Worm (Caenorhabditis elegans) whole organism, late embryonic: ENCODE measurements around the gene C18E9.9.

ENCODE experiments used
- F13H6.1 ChIP-seq: sonication (generic microtip); optimal IDR thresholded peaks from 2 replicates; lab custom pipeline; 2016; ENCODE audit warnings: missing genetic modification characterization, missing compliant biosample characterization
- K02D7.2 ChIP-seq: sonication (generic microtip); optimal IDR thresholded peaks from 2 replicates; lab custom pipeline; 2017; ENCODE audit warnings: mild to moderate bottlenecking, missing genetic modification characterization, missing compliant biosample characterization
- K09A11.1 ChIP-seq: sonication (generic microtip); optimal IDR thresholded peaks from 2 replicates; lab custom pipeline; 2017; ENCODE audit warnings: antibody characterized with exemption, mild to moderate bottlenecking, missing genetic modification characterization, missing compliant biosample characterization; ENCODE audit not compliant: insufficient read depth
- T23F11.4 ChIP-seq: fragments of 200-800 bp; sonication (Bioruptor generic); optimal IDR thresholded peaks from 2 replicates; lab custom pipeline; 2018; ENCODE audit warnings: mild to moderate bottlenecking, missing genetic modification characterization, missing compliant biosample characterization
- ama-1 ChIP-seq: fragments of 150-350 bp; optimal IDR thresholded peaks from 2 replicates; lab custom pipeline; 2014
- ceh-18 ChIP-seq: sonication (generic microtip); optimal IDR thresholded peaks from 2 replicates; lab custom pipeline; 2016; ENCODE audit warnings: missing genetic modification characterization, missing compliant biosample characterization
- ceh-2 ChIP-seq: sonication (generic microtip); optimal IDR thresholded peaks from 2 replicates; lab custom pipeline; 2016; ENCODE audit warnings: missing genotype, missing genetic modification characterization, missing compliant biosample characterization
- ceh-22 ChIP-seq: sonication (generic microtip); optimal IDR thresholded peaks from 2 replicates; lab custom pipeline; 2017; ENCODE audit warnings: missing biosample characterization, missing genetic modification characterization
- ceh-24 ChIP-seq: sonication (generic microtip); optimal IDR thresholded peaks from 2 replicates; lab custom pipeline; 2016; ENCODE audit warnings: mild to moderate bottlenecking, missing genetic modification characterization, missing compliant biosample characterization
- ceh-31 ChIP-seq: sonication (generic microtip); optimal IDR thresholded peaks from 2 replicates; lab custom pipeline; 2016; ENCODE audit warnings: missing genetic modification characterization, missing compliant biosample characterization
- ceh-34 ChIP-seq: sonication (generic microtip); optimal IDR thresholded peaks from 2 replicates; lab custom pipeline; 2016; ENCODE audit warnings: mild to moderate bottlenecking, missing genetic modification characterization, missing compliant biosample characterization
- ceh-48 ChIP-seq: sonication (generic microtip); optimal IDR thresholded peaks from 2 replicates; lab custom pipeline; 2016; ENCODE audit warnings: missing genetic modification characterization, inconsistent platforms, missing compliant biosample characterization
- ceh-6 ChIP-seq: fragments of 200-800 bp; sonication (Bioruptor generic); optimal IDR thresholded peaks from 2 replicates; lab custom pipeline; 2018; ENCODE audit warnings: mild to moderate bottlenecking, missing genetic modification characterization, missing compliant biosample characterization
- che-1 ChIP-seq: sonication (generic microtip); optimal IDR thresholded peaks from 2 replicates; lab custom pipeline; 2016; ENCODE audit warnings: mild to moderate bottlenecking, missing genetic modification characterization, missing compliant biosample characterization
- dmd-4 ChIP-seq: sonication (generic microtip); optimal IDR thresholded peaks from 2 replicates; lab custom pipeline; 2016; ENCODE audit warnings: borderline replicate concordance, missing genetic modification characterization, missing compliant biosample characterization
- dve-1 ChIP-seq: sonication (generic microtip); optimal IDR thresholded peaks from 2 replicates; lab custom pipeline; 2017; ENCODE audit warnings: antibody characterized with exemption, mild to moderate bottlenecking, missing genetic modification characterization, missing compliant biosample characterization
- elt-4 ChIP-seq: sonication (generic microtip); optimal IDR thresholded peaks from 2 replicates; lab custom pipeline; 2016; ENCODE audit warnings: missing genetic modification characterization, missing compliant biosample characterization
- ets-4 ChIP-seq: sonication (generic microtip); optimal IDR thresholded peaks from 2 replicates; lab custom pipeline; 2016; ENCODE audit warnings: missing genetic modification characterization, missing compliant biosample characterization
- fkh-10 ChIP-seq: fragments of 150-350 bp; optimal IDR thresholded peaks from 2 replicates; lab custom pipeline; 2014; ENCODE audit warnings: missing biosample characterization, missing genetic modification reagents, missing genetic modification characterization
- hlh-13 ChIP-seq: fragments of 200-800 bp; sonication (Bioruptor generic); optimal IDR thresholded peaks from 2 replicates; lab custom pipeline; 2018; ENCODE audit warnings: mild to moderate bottlenecking, missing genetic modification characterization, missing compliant biosample characterization
- hlh-8 ChIP-seq: sonication (generic microtip); optimal IDR thresholded peaks from 2 replicates; lab custom pipeline; 2016; ENCODE audit warnings: missing genotype, missing genetic modification characterization, missing compliant biosample characterization
- lim-6 ChIP-seq: sonication (generic microtip); optimal IDR thresholded peaks from 2 replicates; lab custom pipeline; 2016; ENCODE audit warnings: missing genetic modification characterization, missing compliant biosample characterization
- mec-3 ChIP-seq: sonication (generic microtip); optimal IDR thresholded peaks from 2 replicates; lab custom pipeline; 2016; ENCODE audit warnings: borderline replicate concordance, missing genetic modification characterization, missing compliant biosample characterization
- nhr-11 ChIP-seq: fragments of 150-350 bp; optimal IDR thresholded peaks from 2 replicates; lab custom pipeline; 2014; ENCODE audit warnings: missing biosample characterization, missing genetic modification characterization
- npax-4 ChIP-seq: sonication (generic microtip); optimal IDR thresholded peaks from 2 replicates; lab custom pipeline; 2016; ENCODE audit warnings: missing genetic modification characterization, missing compliant biosample characterization
- pat-9 ChIP-seq: fragments of 200-800 bp; sonication (Bioruptor generic); optimal IDR thresholded peaks from 2 replicates; lab custom pipeline; 2018; ENCODE audit warnings: mild to moderate bottlenecking, missing genetic modification characterization, moderate library complexity, missing compliant biosample characterization
- pax-1 ChIP-seq: fragments of 150-350 bp; optimal IDR thresholded peaks from 2 replicates; lab custom pipeline; 2014; ENCODE audit warnings: missing biosample characterization, missing genetic modification characterization
- pha-2 ChIP-seq: sonication (generic microtip); optimal IDR thresholded peaks from 2 replicates; lab custom pipeline; 2017; ENCODE audit warnings: mild to moderate bottlenecking, missing genetic modification characterization, missing compliant biosample characterization
- pros-1 ChIP-seq: fragments of 150-350 bp; optimal IDR thresholded peaks from 2 replicates; lab custom pipeline; 2014; ENCODE audit warnings: missing biosample characterization, missing genetic modification reagents, missing genetic modification characterization
- ref-2 ChIP-seq: sonication (generic microtip); optimal IDR thresholded peaks from 2 replicates; lab custom pipeline; 2016; ENCODE audit warnings: missing genetic modification characterization, missing compliant biosample characterization
- sox-2 ChIP-seq: fragments of 200-800 bp; sonication (Bioruptor generic); IDR thresholded peaks from 2 replicates; pipeline ENCODE4 v1.3.6; 2022; ENCODE audit warnings: missing genetic modification reagents, missing genetic modification characterization, missing compliant biosample characterization
- sox-4 ChIP-seq: sonication (generic microtip); optimal IDR thresholded peaks from 2 replicates; lab custom pipeline; 2017; ENCODE audit warnings: mild to moderate bottlenecking, missing genetic modification characterization, inconsistent platforms, missing compliant biosample characterization
- syd-9 ChIP-seq: sonication (generic microtip); optimal IDR thresholded peaks from 2 replicates; lab custom pipeline; 2016; ENCODE audit warnings: mild to moderate bottlenecking, missing genetic modification characterization, moderate library complexity, missing compliant biosample characterization
- tbx-2 ChIP-seq: sonication (generic microtip); optimal IDR thresholded peaks from 2 replicates; lab custom pipeline; 2016; ENCODE audit warnings: missing genetic modification characterization, missing compliant biosample characterization
- tbx-7 ChIP-seq: sonication (generic microtip); optimal IDR thresholded peaks from 2 replicates; lab custom pipeline; 2016; ENCODE audit warnings: missing genotype, missing genetic modification characterization, missing compliant biosample characterization
- ttx-3 ChIP-seq: sonication (generic microtip); optimal IDR thresholded peaks from 2 replicates; lab custom pipeline; 2016; ENCODE audit warnings: missing genetic modification reagents, missing genetic modification characterization, missing compliant biosample characterization
- unc-42 ChIP-seq: sonication (generic microtip); optimal IDR thresholded peaks from 2 replicates; lab custom pipeline; 2016; ENCODE audit warnings: missing genotype, missing genetic modification characterization, missing compliant biosample characterization
- unc-55 ChIP-seq: sonication (generic microtip); optimal IDR thresholded peaks from 2 replicates; lab custom pipeline; 2017; ENCODE audit warnings: missing biosample characterization, missing genetic modification reagents, missing genetic modification characterization
- unc-86 ChIP-seq: sonication (generic microtip); optimal IDR thresholded peaks from 2 replicates; lab custom pipeline; 2016; ENCODE audit warnings: missing genetic modification characterization, missing compliant biosample characterization
- zip-5 ChIP-seq: sonication (generic microtip); optimal IDR thresholded peaks from 2 replicates; lab custom pipeline; 2016; ENCODE audit warnings: missing genetic modification characterization, missing compliant biosample characterization

Gene C18E9.9

DNA sequence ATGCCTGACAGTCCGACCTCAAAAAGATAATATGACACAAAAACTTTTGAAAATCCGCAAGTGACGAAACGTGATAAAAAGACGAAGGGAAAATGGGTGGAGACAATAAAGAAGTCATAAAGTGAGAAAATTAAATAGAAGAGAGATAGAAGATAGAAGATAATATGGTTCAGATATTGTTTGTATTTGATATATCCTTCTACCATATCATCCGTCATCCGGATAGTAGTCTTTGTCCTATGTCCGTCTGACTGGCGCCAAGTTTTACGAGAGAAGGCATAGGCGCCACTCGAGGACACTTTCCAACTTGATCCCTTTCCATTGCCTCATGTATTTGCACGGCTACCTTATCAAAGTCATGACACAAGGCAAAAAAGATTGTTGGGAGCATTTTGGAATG is 42.5 kb upstream of the C18E9.9 start:
- TF ChIP-seq ceh-34 (no peak), ceh-2 (tag; lab: Kevin White, UChicago) (no peak), ref-2 (no peak), zip-5 (tag; lab: Kevin White, UChicago) (no peak), hlh-8 (no peak), ama-1 (lab: Kevin White, UChicago) (no peak), ceh-31 (no peak), elt-4 (tag; lab: Kevin White, UChicago) (no peak), ceh-24 (tag; lab: Kevin White, UChicago) (no peak), fkh-10 (GFP tag; lab: Kevin White, UChicago) (no peak), pat-9 (tag; lab: Kevin White, UChicago) (no peak), pax-1 (tag; lab: Kevin White, UChicago) (no peak), F13H6.1 (tag; lab: Kevin White, UChicago) (no peak), unc-86 (no peak), syd-9 (no peak), hlh-13 (no peak)

- no peak for TF ChIP-seq ceh-34
- TF ChIP-seq, all 69 proteins: peak for 0
Measured at ce11 chrII:9029218-9029672, 39.9 kb upstream of the C18E9.9 start, which contains the start of gene F37B12.1. Gene F37B12.1 (minus strand): TSS chrII:9029268.

ce11 chrII:9028096-9028495 is 38.8 kb upstream of the C18E9.9 start:
- TF ChIP-seq hlh-13 = no peak

ce11 chrII:9026348-9026747 is 37.0 kb upstream of the C18E9.9 start:
- TF ChIP-seq zip-5 (tag; lab: Kevin White, UChicago) (no peak), pat-9 (tag; lab: Kevin White, UChicago) (no peak), hlh-13 (no peak), ref-2 (no peak), lim-6 (tag; lab: Kevin White, UChicago) (no peak), pros-1 (no peak), npax-4 (tag; lab: Kevin White, UChicago) (no peak), sox-2 (GFP tag; lab: Robert Waterston, UW) (no peak), hlh-8 (no peak)

- TF ChIP-seq ets-4 (tag; lab: Kevin White, UChicago) (no peak), nhr-11 (tag; lab: Kevin White, UChicago) (no peak), ttx-3 (no peak), unc-42 (no peak), tbx-7 (tag; lab: Kevin White, UChicago) (no peak), lim-6 (tag; lab: Kevin White, UChicago) (no peak), ceh-18 (tag; lab: Kevin White, UChicago) (no peak), dve-1 (tag; lab: Kevin White, UChicago) (no peak), sox-4 (no peak), K02D7.2 (tag; lab: Kevin White, UChicago) (no peak), ceh-48 (tag; lab: Kevin White, UChicago) (no peak), che-1 (no peak), pha-2 (tag; lab: Kevin White, UChicago) (no peak), mec-3 (tag; lab: Kevin White, UChicago) (no peak), unc-55 (GFP tag; lab: Kevin White, UChicago) (no peak), ceh-6 (GFP tag; lab: Kevin White, UChicago) (no peak), pax-1 (tag; lab: Kevin White, UChicago) (no peak)
Measured at ce11 chrII:9024312-9024711, 35.0 kb upstream of the C18E9.9 start.

- TF ChIP-seq dmd-4 (tag; lab: Kevin White, UChicago) (no peak), ceh-34 (no peak), T23F11.4 (GFP tag; lab: Kevin White, UChicago) (no peak), pat-9 (tag; lab: Kevin White, UChicago) (no peak), tbx-2 (no peak), K09A11.1 (tag; lab: Kevin White, UChicago) (no peak), hlh-8 (no peak), ceh-24 (tag; lab: Kevin White, UChicago) (no peak), ceh-22 (tag; lab: Kevin White, UChicago) (no peak)
Measured at ce11 chrII:9021625-9022024, 32.3 kb upstream of the C18E9.9 start.
